Worm (Caenorhabditis elegans) whole organism, mixed stage, embryonic: ENCODE measurements around the gene C48B4.10.

Experiments used
- nhr-12 ChIP-seq: fragments of 150-350 bp; optimal IDR thresholded peaks from 2 replicates; lab custom pipeline; 2014; ENCODE audit warnings: missing biosample characterization, missing genetic modification characterization
- nhr-28 ChIP-seq: fragments of 150-350 bp; optimal IDR thresholded peaks from 2 replicates; lab custom pipeline; 2014; ENCODE audit warnings: missing biosample characterization, missing genetic modification characterization
- snpc-4 ChIP-seq: fragments of 150-350 bp; optimal IDR thresholded peaks from 2 replicates; lab custom pipeline; 2014; ENCODE audit warnings: missing biosample characterization, missing genetic modification characterization
- unc-62 ChIP-seq: fragments of 150-350 bp; optimal IDR thresholded peaks from 2 replicates; lab custom pipeline; 2014; ENCODE audit warnings: missing biosample characterization, missing genetic modification reagents, missing genetic modification characterization

ce11 chrIII:9563235-9563634, 1.1 kb downstream of the C48B4.10 start, which contains the start of gene C48B4.9:
- TF ChIP-seq unc-62 (GFP tag; lab: Kevin White, UChicago) (no peak), nhr-12 (no peak), nhr-28 (tag; lab: Kevin White, UChicago) (no peak), snpc-4 (tag; lab: Kevin White, UChicago) (no peak)
